Fruit fly (Drosophila melanogaster) whole organism, pupa: Measurements from ENCODE around the gene CG43050.

Experiments used
- CG14655 ChIP-seq: fragments of 200-800 bp; sonication (Bioruptor generic); optimal IDR thresholded peaks from 3 replicates; lab custom pipeline; 2017; ENCODE audit warnings: mild to moderate bottlenecking, missing biosample characterization, missing genetic modification reagents, missing genetic modification characterization
- CG15710 ChIP-seq: fragments of 200-800 bp; sonication (Bioruptor generic); optimal IDR thresholded peaks from 2 replicates; lab custom pipeline; 2018; ENCODE audit warnings: missing biosample characterization, mild to moderate bottlenecking, missing genetic modification characterization, moderate library complexity
- CG4496 ChIP-seq: fragments of 200-800 bp; sonication (Bioruptor generic); IDR thresholded peaks from 3 replicates; pipeline ENCODE4 v1.3.6; 2022; ENCODE audit warnings: missing biosample characterization, missing genetic modification characterization
- CG9948 ChIP-seq: fragments of 200-800 bp; sonication (Bioruptor generic); optimal IDR thresholded peaks from 2 replicates; lab custom pipeline; 2018; ENCODE audit warnings: missing biosample characterization, mild to moderate bottlenecking, missing genetic modification characterization, moderate library complexity
- EcR ChIP-seq: fragments of 200-800 bp; sonication (Bioruptor generic); optimal IDR thresholded peaks from 3 replicates; lab custom pipeline; 2019; ENCODE audit warnings: missing biosample characterization, missing genetic modification characterization, mild to moderate bottlenecking, moderate library complexity, missing genetic modification reagents
- Ets98B ChIP-seq: fragments of 200-800 bp; sonication (Bioruptor generic); IDR thresholded peaks from 2 replicates; pipeline ENCODE4 v1.3.6; 2022; ENCODE audit warnings: missing biosample characterization, missing genetic modification characterization

DNA sequence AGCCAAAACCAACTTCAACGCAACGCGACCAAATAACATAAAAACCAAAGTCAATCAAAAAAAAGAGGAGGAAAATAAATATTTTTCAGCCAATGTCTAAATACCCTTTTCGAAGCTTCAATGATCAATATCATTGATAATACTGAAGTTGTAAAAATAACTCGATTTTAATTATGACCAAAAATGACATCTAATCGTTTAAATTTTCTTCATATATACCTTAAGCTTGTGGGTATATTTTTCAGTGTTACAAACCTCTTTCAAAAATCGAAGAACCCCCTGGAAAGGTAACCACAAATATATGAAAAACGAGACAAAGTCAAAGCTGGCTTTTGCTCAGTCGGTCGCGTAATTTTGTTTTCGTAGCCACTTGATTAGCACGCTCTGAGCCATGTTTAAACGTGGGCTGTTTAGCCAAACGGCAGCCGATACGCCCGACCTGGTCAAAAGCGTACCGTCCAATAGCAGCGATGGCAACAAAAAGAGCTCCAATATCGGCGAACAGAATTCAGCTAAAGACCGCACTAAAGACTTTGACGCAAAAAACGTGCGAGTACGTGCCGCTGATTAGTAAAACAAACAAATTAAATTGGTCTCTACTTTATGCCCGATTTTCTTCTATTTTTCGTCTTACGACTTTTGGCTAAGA lies 26.1 kb downstream of the CG43050 start:
- TF ChIP-seq CG15710 (tag; lab: Kevin White, UChicago) (no peak), CG4496 (GFP tag; lab: Robert Waterston, UW) (peak; percentile 66; the same call in 2 of the 3 replicates), CG9948 (tag; lab: Kevin White, UChicago) (no peak), Ets98B (0 out of 2 replicates have a peak, but pooled peaks have one; percentile 34), EcR (no peak), CG14655 (peak; percentile 30)
